Worm (Caenorhabditis elegans) whole organism, L4 larva: ENCODE data around the gene F26F2.8.

Experiments used
- D1046.2 ChIP-seq: fragments of 200-800 bp; sonication (Bioruptor generic); IDR thresholded peaks from 2 replicates; pipeline ENCODE4 v1.3.6; 2022; ENCODE audit warnings: missing genetic modification characterization, missing compliant biosample characterization
- F10B5.3 ChIP-seq: sonication (generic microtip); optimal IDR thresholded peaks from 2 replicates; lab custom pipeline; 2016; ENCODE audit warnings: mild to moderate bottlenecking, missing genetic modification characterization, missing compliant biosample characterization
- F44E2.7 ChIP-seq: fragments of 200-800 bp; sonication (Bioruptor generic); IDR thresholded peaks from 2 replicates; pipeline ENCODE4 v2.1.2; 2022; ENCODE audit warnings: missing genetic modification characterization, missing compliant biosample characterization
- Y5F2A.4 ChIP-seq: fragments of 200-800 bp; sonication (Bioruptor generic); optimal IDR thresholded peaks from 2 replicates; lab custom pipeline; 2018; ENCODE audit warnings: mild to moderate bottlenecking, missing genetic modification characterization, missing compliant biosample characterization
- aly-2 ChIP-seq: sonication (generic microtip); optimal IDR thresholded peaks from 2 replicates; lab custom pipeline; 2018; ENCODE audit warnings: missing biosample characterization, missing genetic modification characterization
- ceh-20 ChIP-seq: fragments of 200-800 bp; sonication (Bioruptor generic); IDR thresholded peaks from 2 replicates; pipeline ENCODE4 v1.3.6; 2022; ENCODE audit warnings: missing genetic modification reagents, missing genetic modification characterization, missing compliant biosample characterization
- ceh-62 ChIP-seq: sonication (generic microtip); optimal IDR thresholded peaks from 2 replicates; lab custom pipeline; 2017; ENCODE audit warnings: missing biosample characterization, missing genetic modification characterization
- ces-1 ChIP-seq: fragments of 150-350 bp; sonication (generic microtip); optimal IDR thresholded peaks from 4 replicates; lab custom pipeline; 2014; ENCODE audit warnings: missing biosample characterization, missing genetic modification reagents, missing genetic modification characterization
- daf-16 ChIP-seq, 3 experiments: sonication (generic microtip); optimal IDR thresholded peaks; 2 replicates each; lab custom pipeline; 2016 to 2017; ENCODE audit warnings: missing genetic modification characterization in 3 of 3, missing genetic modification reagents in 3 of 3, mild to moderate bottlenecking in 2 of 3, missing compliant biosample characterization in 2 of 3, missing biosample characterization in 1 of 3, moderate library complexity in 1 of 3
- daf-19 ChIP-seq: fragments of 200-800 bp; sonication (Bioruptor generic); conservative IDR thresholded peaks from 2 replicates; pipeline ENCODE4 v1.3.6; 2022; ENCODE audit warnings: missing genetic modification characterization, missing compliant biosample characterization
- daf-8 ChIP-seq: fragments of 200-800 bp; sonication (Bioruptor generic); IDR thresholded peaks from 2 replicates; pipeline ENCODE4 v1.3.6; 2022; ENCODE audit warnings: missing genetic modification characterization, missing compliant biosample characterization
- duxl-1 ChIP-seq: sonication (generic microtip); optimal IDR thresholded peaks from 2 replicates; lab custom pipeline; 2016; ENCODE audit warnings: mild to moderate bottlenecking, missing genetic modification characterization, moderate library complexity, missing compliant biosample characterization; ENCODE audit not compliant: poor library complexity
- egl-43 ChIP-seq: fragments of 200-800 bp; sonication (Bioruptor generic); IDR thresholded peaks from 2 replicates; pipeline ENCODE4 v1.3.6; 2022; ENCODE audit warnings: missing genetic modification reagents, missing genetic modification characterization, missing compliant biosample characterization
- fos-1 ChIP-seq: fragments of 150-350 bp; optimal IDR thresholded peaks from 2 replicates; lab custom pipeline; 2014; ENCODE audit warnings: missing biosample characterization, missing genetic modification characterization
- hif-1 ChIP-seq, 2 experiments: sonication (generic microtip); optimal IDR thresholded peaks; 2 replicates each; lab custom pipeline; 2016 to 2017; ENCODE audit warnings: missing compliant biosample characterization in 2 of 2, missing genetic modification characterization in 2 of 2, missing genetic modification reagents in 2 of 2, missing genotype in 2 of 2, mild to moderate bottlenecking in 1 of 2
- jun-1 ChIP-seq: fragments of 150-350 bp; optimal IDR thresholded peaks from 2 replicates; lab custom pipeline; 2014; ENCODE audit warnings: missing biosample characterization, missing genetic modification reagents, missing genetic modification characterization
- lin-39 ChIP-seq: fragments of 150-350 bp; optimal IDR thresholded peaks from 2 replicates; lab custom pipeline; 2014; ENCODE audit warnings: missing biosample characterization, missing genetic modification reagents, missing genetic modification characterization
- lsy-2 ChIP-seq, 2 experiments: fragments of 150-350 bp in 1 of 2; sonication (generic microtip) in 1 of 2; optimal IDR thresholded peaks; 2 replicates each; lab custom pipeline; 2014 to 2017; ENCODE audit warnings: missing biosample characterization in 2 of 2, missing genetic modification characterization in 2 of 2
- mdl-1 ChIP-seq, 2 experiments: fragments of 150-350 bp in 1 of 2; sonication (generic microtip) in 1 of 2; optimal IDR thresholded peaks; 2 replicates each; lab custom pipeline; 2014 to 2017; ENCODE audit warnings: missing biosample characterization in 2 of 2, missing genetic modification characterization in 2 of 2
- mdt-29 ChIP-seq: fragments of 200-800 bp; sonication (Bioruptor generic); IDR thresholded peaks from 2 replicates; pipeline ENCODE4 v1.3.6; 2022; ENCODE audit warnings: missing genetic modification reagents, missing genetic modification characterization, missing compliant biosample characterization
- mxl-2 ChIP-seq: fragments of 200-800 bp; sonication (Bioruptor generic); conservative IDR thresholded peaks from 2 replicates; pipeline ENCODE4 v1.3.6; 2022; ENCODE audit warnings: missing genetic modification reagents, missing genetic modification characterization, missing compliant biosample characterization
- mxl-3 ChIP-seq: fragments of 200-800 bp; sonication (Bioruptor generic); optimal IDR thresholded peaks from 2 replicates; lab custom pipeline; 2018; ENCODE audit warnings: mild to moderate bottlenecking, missing genetic modification characterization, missing compliant biosample characterization
- nhr-10 ChIP-seq: fragments of 150-350 bp; optimal IDR thresholded peaks from 2 replicates; lab custom pipeline; 2014; ENCODE audit warnings: missing biosample characterization, missing genetic modification characterization
- nhr-111 ChIP-seq: fragments of 200-800 bp; sonication (Bioruptor generic); optimal IDR thresholded peaks from 2 replicates; lab custom pipeline; 2018; ENCODE audit warnings: mild to moderate bottlenecking, missing genetic modification characterization, missing compliant biosample characterization
- nhr-41 ChIP-seq: fragments of 200-800 bp; sonication (Bioruptor generic); IDR thresholded peaks from 2 replicates; pipeline ENCODE4 v1.3.6; 2022; ENCODE audit warnings: missing genetic modification reagents, missing genetic modification characterization, missing compliant biosample characterization
- nhr-42 ChIP-seq: fragments of 200-800 bp; sonication (Bioruptor generic); IDR thresholded peaks from 2 replicates; pipeline ENCODE4 v1.3.6; 2022; ENCODE audit warnings: missing genetic modification characterization, missing compliant biosample characterization
- nhr-48 ChIP-seq: sonication (generic microtip); optimal IDR thresholded peaks from 2 replicates; lab custom pipeline; 2016; ENCODE audit warnings: mild to moderate bottlenecking, missing genetic modification characterization, missing compliant biosample characterization
- pha-4 ChIP-seq, 2 experiments: fragments of 150-350 bp in 1 of 2; fragments of 200-800 bp in 1 of 2; sonication (Bioruptor generic) in 1 of 2; IDR thresholded peaks in 1 of 2; optimal IDR thresholded peaks in 1 of 2; 2 replicates each; pipeline versions ENCODE4 v1.3.6 to Lab custom; 2014 to 2022; ENCODE audit warnings: missing genetic modification characterization in 2 of 2, missing genetic modification reagents in 2 of 2, missing biosample characterization in 1 of 2, missing compliant biosample characterization in 1 of 2
- rbr-2 ChIP-seq: sonication (generic microtip); optimal IDR thresholded peaks from 2 replicates; lab custom pipeline; 2016; ENCODE audit warnings: missing genotype, missing genetic modification characterization, missing compliant biosample characterization
- set-16 ChIP-seq: fragments of 200-800 bp; sonication (Bioruptor generic); IDR thresholded peaks from 2 replicates; pipeline ENCODE4 v1.3.6; 2022; ENCODE audit warnings: missing genetic modification reagents, missing genetic modification characterization, missing compliant biosample characterization
- snpc-1.2 ChIP-seq: fragments of 200-800 bp; sonication (Bioruptor generic); IDR thresholded peaks from 2 replicates; pipeline ENCODE4 v1.3.6; 2022; ENCODE audit warnings: missing genetic modification reagents, missing genetic modification characterization, missing compliant biosample characterization
- tra-1 ChIP-seq: fragments of 200-800 bp; sonication (Bioruptor generic); IDR thresholded peaks from 2 replicates; pipeline ENCODE4 v1.3.6; 2022; ENCODE audit warnings: missing genetic modification reagents, missing genetic modification characterization, missing compliant biosample characterization
- unc-62 ChIP-seq, 3 experiments: fragments of 150-350 bp in 1 of 3; sonication (generic microtip); optimal IDR thresholded peaks in 2 of 3; peaks in 1 of 3; 1 replicate in 1 of 3; 2 replicates in 2 of 3; lab custom pipeline; 2014 to 2017; ENCODE audit warnings: missing biosample characterization in 3 of 3, missing genetic modification characterization in 3 of 3, missing genetic modification reagents in 3 of 3, missing genotype in 1 of 3
- vab-7 ChIP-seq: fragments of 200-800 bp; sonication (Bioruptor generic); IDR thresholded peaks from 2 replicates; pipeline ENCODE4 v1.3.6; 2022; ENCODE audit warnings: missing genetic modification reagents, missing genetic modification characterization, missing compliant biosample characterization
- zip-11 ChIP-seq: fragments of 200-800 bp; sonication (Bioruptor generic); IDR thresholded peaks from 2 replicates; pipeline ENCODE4 v1.3.6; 2022; ENCODE audit warnings: missing genetic modification characterization, missing compliant biosample characterization
- ztf-11 ChIP-seq: fragments of 150-350 bp; optimal IDR thresholded peaks from 2 replicates; lab custom pipeline; 2014; ENCODE audit warnings: missing biosample characterization, missing genetic modification characterization
- ztf-7 ChIP-seq: fragments of 150-350 bp; optimal IDR thresholded peaks from 2 replicates; lab custom pipeline; 2014; ENCODE audit warnings: missing biosample characterization, missing genetic modification characterization

F26F2.8 gene

ce11 chrV:20599795-20600194 is 20.4 kb downstream of the F26F2.8 start, which contains the start of gene col-163:
Gene col-163, plus strand, starts transcription at chrV:20600095.
- TF ChIP-seq daf-8 (no peak), Y5F2A.4 (no peak), nhr-41 (no peak), aly-2 (tag; lab: Kevin White, UChicago) (no peak), fos-1 (tag; lab: Kevin White, UChicago) (no peak), ztf-11 (tag; lab: Kevin White, UChicago) (no peak)

ce11 chrV:20600704-20601103 is 21.4 kb downstream of the F26F2.8 start:
- TF ChIP-seq ces-1 (no peak), F44E2.7 (0 out of 2 replicates have a peak, but pooled peaks have one; percentile 31), ceh-20 (GFP tag; lab: Robert Waterston, UW) (no peak), nhr-48 (tag; lab: Kevin White, UChicago) (no peak), F10B5.3 (tag; lab: Kevin White, UChicago) (no peak), snpc-1.2 (GFP tag; lab: Robert Waterston, UW) (no peak), duxl-1 (tag; lab: Kevin White, UChicago) (no peak), jun-1 (no peak), daf-16 (GFP tag; optimal IDR thresholded peaks at IDR 0.05; lab: Kevin White, UChicago) (no peak), daf-16 (tag; optimal IDR thresholded peaks at IDR 0.05; lab: Kevin White, UChicago) (no peak), ztf-7 (tag; lab: Kevin White, UChicago) (no peak), set-16 (GFP tag; lab: Robert Waterston, UW) (peak; percentile 76; the same call in 1 of the 2 replicates), lin-39 (tag; lab: Kevin White, UChicago) (no peak), fos-1 (tag; lab: Kevin White, UChicago) (no peak)

ce11 chrV:20603014-20603413 is 23.7 kb downstream of the F26F2.8 start, which contains the start of gene ttr-11:
Gene ttr-11, plus strand, starts transcription at chrV:20603314.
- no peak for TF ChIP-seq daf-19 (GFP tag; lab: Robert Waterston, UW)
- TF ChIP-seq unc-62 (GFP tag; optimal IDR thresholded peaks at IDR 0.05 in 1 of 2; lab: Kevin White, UChicago) = peak in 1 of 2 experiments; percentile 14
- no peak for TF ChIP-seq unc-62 (tag; optimal IDR thresholded peaks at IDR 0.05; lab: Kevin White, UChicago)

- TF ChIP-seq nhr-42 (GFP tag; lab: Robert Waterston, UW) (0 out of 2 replicates have a peak, but pooled peaks have one; percentile 35), egl-43 (GFP tag; lab: Robert Waterston, UW) (0 out of 2 replicates have a peak, but pooled peaks have one; percentile 36), mxl-3 (GFP tag; lab: Kevin White, UChicago) (no peak), F44E2.7 (0 out of 2 replicates have a peak, but pooled peaks have one; percentile 69), set-16 (GFP tag; lab: Robert Waterston, UW) (peak; percentile 86), vab-7 (no peak)
Measured at ce11 chrV:20604606-20605155, 25.3 kb downstream of the F26F2.8 start, which contains the start of gene ttr-57. Gene ttr-57, plus strand, starts transcription at chrV:20605105.

ce11 chrV:20606617-20607016 is 27.3 kb downstream of the F26F2.8 start, which contains the start of gene F46B3.23:
Gene F46B3.23, minus strand, starts transcription at chrV:20606717.
- TF ChIP-seq daf-8 (no peak), D1046.2 (GFP tag; lab: Robert Waterston, UW) (no peak), zip-11 (GFP tag; lab: Robert Waterston, UW) (no peak), pha-4 (GFP tag; IDR thresholded peaks at IDR 0.05; lab: Robert Waterston, UW) (no peak), pha-4 (tag; optimal IDR thresholded peaks at IDR 0.05; lab: Kevin White, UChicago) (no peak), nhr-10 (tag; lab: Kevin White, UChicago) (no peak), nhr-48 (tag; lab: Kevin White, UChicago) (no peak), ces-1 (no peak), nhr-111 (GFP tag; lab: Kevin White, UChicago) (no peak), snpc-1.2 (GFP tag; lab: Robert Waterston, UW) (no peak), set-16 (GFP tag; lab: Robert Waterston, UW) (no peak), lsy-2 (tag; optimal IDR thresholded peaks at IDR 0.05; lab: Kevin White, UChicago) (no peak), tra-1 (GFP tag; lab: Robert Waterston, UW) (no peak), nhr-42 (GFP tag; lab: Robert Waterston, UW) (no peak), mxl-2 (GFP tag; lab: Robert Waterston, UW) (no peak), rbr-2 (tag; lab: Kevin White, UChicago) (no peak), ceh-62 (tag; lab: Kevin White, UChicago) (no peak), ceh-20 (GFP tag; lab: Robert Waterston, UW) (no peak), hif-1 (tag; optimal IDR thresholded peaks at IDR 0.05; lab: Kevin White, UChicago) (no peak), mdl-1 (tag; optimal IDR thresholded peaks at IDR 0.05; lab: Kevin White, UChicago) (no peak), mdt-29 (no peak)
